Worm (Caenorhabditis elegans) whole organism, L4/young adult: ENCODE results near the gene F55A11.8.

Experiments used
- W03F9.2 ChIP-seq: fragments of 150-350 bp; optimal IDR thresholded peaks from 2 replicates; lab custom pipeline; 2014; ENCODE audit warnings: missing biosample characterization, missing genetic modification characterization
- dao-5 ChIP-seq: sonication (generic microtip); optimal IDR thresholded peaks from 2 replicates; lab custom pipeline; 2016; ENCODE audit warnings: missing genotype, missing genetic modification characterization, moderate library complexity, missing compliant biosample characterization
- him-1 ChIP-seq: sonication (generic microtip); optimal IDR thresholded peaks from 2 replicates; lab custom pipeline; 2016; ENCODE audit warnings: missing genotype, missing genetic modification reagents, missing genetic modification characterization, missing compliant biosample characterization

Gene F55A11.8

DNA sequence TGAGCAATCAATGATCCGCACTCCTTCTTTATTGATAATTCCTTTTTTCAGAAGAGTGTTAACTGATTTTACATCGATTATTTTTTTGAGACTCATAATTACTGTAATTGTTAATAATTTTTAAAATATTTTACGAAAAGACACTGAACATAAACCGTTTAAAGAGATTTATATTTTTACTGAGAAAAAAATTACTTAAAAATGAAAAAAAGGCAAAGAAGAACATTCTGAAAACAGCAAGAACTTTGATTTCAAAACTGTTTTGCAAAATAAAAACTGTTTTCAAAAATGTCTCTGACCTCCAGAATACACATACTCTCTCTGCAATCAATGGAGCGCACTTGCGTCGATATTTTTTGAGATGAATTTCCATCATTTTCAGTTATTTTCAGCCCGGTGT lies 39.0 kb downstream of the F55A11.8 start, which contains the start of the genes mpst-1 and D2023.6:
Gene mpst-1 (minus strand): TSS at position 101 of the 400 bp plus-strand sequence.
Gene D2023.6 (plus strand): TSS at position 388 of the 400 bp plus-strand sequence.
- TF ChIP-seq dao-5 (no peak), W03F9.2 (tag; lab: Kevin White, UChicago) (no peak), him-1 (tag; lab: Kevin White, UChicago) (no peak)

DNA sequence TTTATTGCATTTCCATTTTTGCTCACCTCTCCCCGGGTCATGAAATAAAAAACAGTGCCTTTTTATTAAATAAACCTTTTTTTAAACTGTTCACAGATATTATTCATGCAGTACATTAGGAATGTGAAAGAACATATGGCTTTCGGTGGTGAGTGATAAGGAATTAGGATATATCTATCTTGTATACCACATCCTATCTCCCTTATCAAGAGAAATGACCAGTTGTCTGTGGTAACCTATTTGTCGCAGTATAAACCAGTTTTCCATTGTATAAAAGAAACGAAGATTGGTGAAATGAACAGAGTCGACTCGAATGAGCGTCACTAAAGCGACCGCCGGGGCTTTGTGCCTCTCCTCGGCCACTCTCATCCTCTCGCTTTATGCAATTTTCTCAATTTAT lies 41.3 kb downstream of the F55A11.8 start, which contains the start of gene col-158:
Gene col-158 (plus strand): TSS at position 301 of the 400 bp plus-strand sequence.
- TF ChIP-seq him-1 (tag; lab: Kevin White, UChicago) (no peak), W03F9.2 (tag; lab: Kevin White, UChicago) (no peak), dao-5 (no peak)

DNA sequence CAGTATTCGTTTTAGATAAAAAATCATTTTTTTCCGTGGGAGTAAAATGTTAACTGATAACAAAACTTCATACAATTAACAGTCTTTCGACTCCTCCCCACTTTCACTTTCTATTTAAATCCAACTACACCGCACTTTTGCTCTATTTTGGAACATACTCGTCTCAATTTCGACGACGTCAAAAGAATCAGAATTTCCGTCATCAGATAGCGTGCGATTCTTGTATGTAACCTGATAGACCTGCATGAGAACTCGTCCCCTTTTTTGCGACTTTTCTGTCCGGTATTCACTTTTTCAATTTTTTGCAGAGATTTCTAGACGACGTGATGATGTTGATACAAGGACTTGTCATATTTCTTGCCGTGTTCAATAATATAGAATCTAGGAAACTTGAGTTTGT lies 45.3 kb downstream of the F55A11.8 start, which contains the start of gene pho-8:
Gene pho-8 (plus strand): TSS at position 301 of the 400 bp plus-strand sequence.
- TF ChIP-seq dao-5 (no peak), him-1 (tag; lab: Kevin White, UChicago) (no peak), W03F9.2 (tag; lab: Kevin White, UChicago) (no peak)

DNA sequence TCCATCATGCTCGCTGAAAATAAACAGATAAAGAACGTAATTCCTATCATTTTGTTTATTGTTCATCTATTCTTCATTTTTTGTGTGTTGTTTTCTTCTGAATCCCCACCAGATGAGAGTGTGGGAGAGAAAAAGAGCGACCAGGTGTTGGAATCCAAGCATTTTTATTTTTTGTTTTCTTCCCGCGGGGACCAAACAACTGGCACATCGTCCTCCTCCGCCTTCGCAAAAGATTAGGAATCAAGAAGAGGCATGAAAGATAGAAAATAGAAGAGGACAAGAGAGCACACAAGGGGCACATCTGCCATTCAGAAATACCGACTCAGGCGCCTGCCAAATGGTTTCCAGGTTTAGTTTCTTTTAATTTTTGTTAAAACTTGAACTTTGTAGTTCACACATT lies 48.1 kb downstream of the F55A11.8 start, which contains the start of gene R13H4.2:
Gene R13H4.2 (plus strand): TSS at position 319 of the 400 bp plus-strand sequence.
- TF ChIP-seq W03F9.2 (tag; lab: Kevin White, UChicago) (no peak), him-1 (tag; lab: Kevin White, UChicago) (no peak), dao-5 (no peak)
